Worm (Caenorhabditis elegans): Measurements from ENCODE around the gene R08F11.1.

ce11 chrV:3831616-3832015, 47.6 kb upstream of the R08F11.1 start, which contains the start of gene H10D18.5:
- TF ChIP-seq ref-1 (GFP tag; conservative IDR thresholded peaks at IDR 0.05) = no peak
- no peak for TF ChIP-seq T22C8.4 (GFP tag; IDR thresholded peaks at IDR 0.05)
